Worm (Caenorhabditis elegans) whole organism, L4/young adult: Measurements from ENCODE around the gene dsb-2.

Experiments
- W03F9.2 ChIP-seq: fragments of 150-350 bp; optimal IDR thresholded peaks from 2 replicates; lab custom pipeline; 2014; ENCODE audit warnings: missing biosample characterization, missing genetic modification characterization
- him-1 ChIP-seq: sonication (generic microtip); optimal IDR thresholded peaks from 2 replicates; lab custom pipeline; 2016; ENCODE audit warnings: missing genotype, missing genetic modification reagents, missing genetic modification characterization, missing compliant biosample characterization

DNA sequence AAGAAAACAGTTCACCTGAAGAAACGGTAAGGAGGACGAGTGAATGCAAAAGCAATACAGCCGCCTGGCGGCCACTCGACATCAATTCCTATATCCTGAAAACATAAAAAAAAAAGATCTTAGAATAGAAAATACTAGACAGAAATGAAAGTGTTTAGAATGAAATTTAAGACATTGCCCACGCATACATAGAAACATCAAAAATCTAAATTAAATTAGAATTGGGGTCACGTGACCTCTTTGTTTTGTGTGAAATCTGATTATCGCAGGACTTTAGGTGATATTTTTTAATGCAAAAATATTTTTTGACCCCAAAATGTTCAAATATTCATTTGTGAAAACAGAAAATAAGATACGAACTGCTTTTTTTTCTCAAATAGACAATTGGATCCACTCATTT is 33.1 kb upstream of the dsb-2 start, which contains the start of gene acr-20:
- TF ChIP-seq W03F9.2 = no peak
- TF ChIP-seq him-1 (tag; lab: Kevin White, UChicago) = no peak
